Fruit fly (Drosophila melanogaster): ENCODE results near the gene CG7546.

dm6 chr3L:7528380-7529080 lies 17.7 kb downstream of the CG7546 start, which contains the start of gene lqf:
- TF ChIP-seq lz (GFP tag; optimal IDR thresholded peaks at IDR 0.05): no peak
- peak; percentile 62 for TF ChIP-seq Eip78C (GFP tag)
- no peak for TF ChIP-seq Hr39 (GFP tag; optimal IDR thresholded peaks at IDR 0.05)

Data from whole organism, prepupa.